Fruit fly (Drosophila melanogaster) whole organism, embryonic: ENCODE results near the gene CG17982.

Experiments
- Antp ChIP-seq: fragments of 200-800 bp; sonication (Bioruptor generic); optimal IDR thresholded peaks from 3 replicates; lab custom pipeline; 2016; ENCODE audit warnings: missing biosample characterization, missing genetic modification characterization
- CG10543 ChIP-seq: fragments of 200-800 bp; sonication (Bioruptor generic); optimal IDR thresholded peaks from 3 replicates; lab custom pipeline; 2017; ENCODE audit warnings: missing biosample characterization, mild to moderate bottlenecking, missing genetic modification characterization, moderate library complexity
- CG10959 ChIP-seq: fragments of 200-800 bp; sonication (Bioruptor generic); IDR thresholded peaks from 2 replicates; pipeline ENCODE4 v1.3.6; 2022; ENCODE audit warnings: missing biosample characterization, missing genetic modification characterization
- CG10979 ChIP-seq: fragments of 200-800 bp; sonication (Bioruptor generic); optimal IDR thresholded peaks from 2 replicates; lab custom pipeline; 2018; ENCODE audit warnings: missing biosample characterization, mild to moderate bottlenecking, missing genetic modification characterization, moderate library complexity
- CG13894 ChIP-seq: fragments of 200-800 bp; sonication (Bioruptor generic); optimal IDR thresholded peaks from 3 replicates; lab custom pipeline; 2018; ENCODE audit warnings: missing biosample characterization, mild to moderate bottlenecking, missing genetic modification characterization, moderate library complexity
- CG14965 ChIP-seq: fragments of 200-800 bp; sonication (Bioruptor generic); optimal IDR thresholded peaks from 2 replicates; lab custom pipeline; 2016; ENCODE audit warnings: missing biosample characterization, missing genetic modification characterization, borderline replicate concordance
- CG1603 ChIP-seq: fragments of 200-800 bp; sonication (Bioruptor generic); optimal IDR thresholded peaks from 2 replicates; lab custom pipeline; 2019; ENCODE audit warnings: missing biosample characterization, mild to moderate bottlenecking, missing genetic modification characterization, moderate library complexity
- CG16863 ChIP-seq: fragments of 200-800 bp; sonication (Bioruptor generic); optimal IDR thresholded peaks from 3 replicates; lab custom pipeline; 2016; ENCODE audit warnings: missing biosample characterization, missing genetic modification characterization
- CG18011 ChIP-seq: fragments of 200-800 bp; sonication (Bioruptor generic); optimal IDR thresholded peaks from 2 replicates; lab custom pipeline; 2017; ENCODE audit warnings: missing biosample characterization, missing genetic modification characterization, mild to moderate bottlenecking, moderate library complexity, missing genotype
- CG18476 ChIP-seq: fragments of 200-800 bp; sonication (Bioruptor generic); optimal IDR thresholded peaks from 2 replicates; lab custom pipeline; 2016; ENCODE audit warnings: missing biosample characterization, mild to moderate bottlenecking, missing genetic modification characterization
- CG18764 ChIP-seq: fragments of 200-800 bp; sonication (Bioruptor generic); optimal IDR thresholded peaks from 3 replicates; lab custom pipeline; 2016; ENCODE audit warnings: missing biosample characterization, missing genetic modification characterization
- CG31441 ChIP-seq: fragments of 200-800 bp; sonication (Bioruptor generic); IDR thresholded peaks from 2 replicates; pipeline ENCODE4 v1.3.6; 2022; ENCODE audit warnings: missing biosample characterization, missing genetic modification characterization
- CG32767 ChIP-seq: fragments of 200-800 bp; sonication (Bioruptor generic); IDR thresholded peaks from 2 replicates; pipeline ENCODE4 v1.3.6; 2022; ENCODE audit warnings: missing biosample characterization, missing genetic modification characterization
- CG3995 ChIP-seq: fragments of 200-800 bp; sonication (Bioruptor generic); optimal IDR thresholded peaks from 3 replicates; lab custom pipeline; 2016; ENCODE audit warnings: missing biosample characterization, missing genetic modification characterization
- CG4617 ChIP-seq: fragments of 200-800 bp; sonication (Bioruptor generic); optimal IDR thresholded peaks from 3 replicates; lab custom pipeline; 2016; ENCODE audit warnings: missing biosample characterization, missing genetic modification characterization, borderline replicate concordance
- CG5180 ChIP-seq: fragments of 200-800 bp; sonication (Bioruptor generic); optimal IDR thresholded peaks from 3 replicates; lab custom pipeline; 2017; ENCODE audit warnings: missing biosample characterization, missing genetic modification characterization, mild to moderate bottlenecking, moderate library complexity, missing genetic modification reagents
- CG7556 ChIP-seq: fragments of 200-800 bp; sonication (Bioruptor generic); optimal IDR thresholded peaks from 2 replicates; lab custom pipeline; 2017; ENCODE audit warnings: missing biosample characterization, mild to moderate bottlenecking, missing genetic modification characterization
- CG9609 ChIP-seq: fragments of 200-800 bp; sonication (Bioruptor generic); optimal IDR thresholded peaks from 3 replicates; lab custom pipeline; 2016; ENCODE audit warnings: missing biosample characterization, missing genetic modification characterization
- CG9817 ChIP-seq: fragments of 200-800 bp; sonication (Bioruptor generic); optimal IDR thresholded peaks from 2 replicates; lab custom pipeline; 2018; ENCODE audit warnings: missing biosample characterization, mild to moderate bottlenecking, missing genetic modification characterization, moderate library complexity
- E2f2 ChIP-seq: fragments of 200-800 bp; sonication (Bioruptor generic); IDR thresholded peaks from 2 replicates; pipeline ENCODE4 v1.3.6; 2022; ENCODE audit warnings: missing biosample characterization, missing genetic modification characterization
- Fer1 ChIP-seq: fragments of 200-800 bp; sonication (Bioruptor generic); optimal IDR thresholded peaks from 2 replicates; lab custom pipeline; 2017; ENCODE audit warnings: missing biosample characterization, mild to moderate bottlenecking, missing genetic modification characterization
- HHEX ChIP-seq: fragments of 200-800 bp; sonication (Bioruptor generic); optimal IDR thresholded peaks from 3 replicates; lab custom pipeline; 2017; ENCODE audit warnings: missing biosample characterization, mild to moderate bottlenecking, missing genetic modification characterization, missing genetic modification reagents
- HmgD ChIP-seq: fragments of 200-800 bp; sonication (Bioruptor generic); optimal IDR thresholded peaks from 3 replicates; lab custom pipeline; 2016; ENCODE audit warnings: missing biosample characterization, missing genetic modification characterization
- Hr78 ChIP-seq, 2 experiments: fragments of 200-800 bp in 1 of 2; fragments of >200 bp in 1 of 2; sonication (Bioruptor generic) in 1 of 2; optimal IDR thresholded peaks; 2 replicates each; lab custom pipeline; 2017 to 2019; ENCODE audit warnings: missing biosample characterization in 2 of 2, missing genetic modification characterization in 2 of 2, mild to moderate bottlenecking in 1 of 2, moderate library complexity in 1 of 2
- Jarid2 ChIP-seq: fragments of 200-800 bp; sonication (Bioruptor generic); optimal IDR thresholded peaks from 3 replicates; lab custom pipeline; 2017; ENCODE audit warnings: mild to moderate bottlenecking, missing biosample characterization, missing genetic modification reagents, missing genetic modification characterization
- MBD-R2 ChIP-seq: fragments of 200-800 bp; sonication (Bioruptor generic); IDR thresholded peaks from 2 replicates; pipeline ENCODE4 v1.3.6; 2022; ENCODE audit warnings: missing biosample characterization, missing genetic modification characterization
- Meics ChIP-seq: fragments of 200-800 bp; sonication (Bioruptor generic); optimal IDR thresholded peaks from 2 replicates; lab custom pipeline; 2017; ENCODE audit warnings: missing biosample characterization, mild to moderate bottlenecking, missing genetic modification characterization
- Mrtf ChIP-seq: fragments of 200-800 bp; sonication (Bioruptor generic); IDR thresholded peaks from 3 replicates; pipeline ENCODE4 v1.3.6; 2022; ENCODE audit warnings: missing biosample characterization, missing genetic modification characterization
- Nf-YA ChIP-seq: fragments of 200-800 bp; sonication (Bioruptor generic); IDR thresholded peaks from 2 replicates; pipeline ENCODE4 v1.3.6; 2022; ENCODE audit warnings: missing biosample characterization, missing genetic modification characterization
- NfI ChIP-seq: fragments of 200-800 bp; sonication (Bioruptor generic); optimal IDR thresholded peaks from 3 replicates; lab custom pipeline; 2018; ENCODE audit warnings: missing biosample characterization, mild to moderate bottlenecking, missing genetic modification characterization, moderate library complexity
- Rx ChIP-seq: fragments of 200-800 bp; sonication (Bioruptor generic); IDR thresholded peaks from 2 replicates; pipeline ENCODE4 v1.3.6; 2022; ENCODE audit warnings: missing biosample characterization, missing genetic modification characterization
- Six4 ChIP-seq: fragments of 200-800 bp; sonication (Bioruptor generic); optimal IDR thresholded peaks from 2 replicates; lab custom pipeline; 2016; ENCODE audit warnings: missing biosample characterization, missing genetic modification characterization
- YL-1 ChIP-seq: fragments of 200-800 bp; sonication (Bioruptor generic); optimal IDR thresholded peaks from 3 replicates; lab custom pipeline; 2017; ENCODE audit warnings: missing biosample characterization, mild to moderate bottlenecking, missing genetic modification characterization
- bcd ChIP-seq: fragments of 200-800 bp; sonication (Bioruptor generic); optimal IDR thresholded peaks from 2 replicates; lab custom pipeline; 2017; ENCODE audit warnings: missing biosample characterization, mild to moderate bottlenecking, missing genetic modification characterization
- danr ChIP-seq: fragments of 200-800 bp; sonication (Bioruptor generic); IDR thresholded peaks from 2 replicates; pipeline ENCODE4 v1.3.6; 2022; ENCODE audit warnings: missing biosample characterization, missing genetic modification characterization
- disco-r ChIP-seq: fragments of 200-800 bp; sonication (Bioruptor generic); optimal IDR thresholded peaks from 2 replicates; lab custom pipeline; 2016; ENCODE audit warnings: missing biosample characterization, missing genetic modification characterization
- esg ChIP-seq: fragments of 200-800 bp; sonication (Bioruptor generic); conservative IDR thresholded peaks from 2 replicates; pipeline ENCODE4 v1.3.6; 2022; ENCODE audit warnings: missing biosample characterization, missing genetic modification characterization
- fd64A ChIP-seq: fragments of 200-800 bp; sonication (Bioruptor generic); optimal IDR thresholded peaks from 3 replicates; lab custom pipeline; 2018; ENCODE audit warnings: missing biosample characterization, mild to moderate bottlenecking, missing genetic modification characterization
- grn ChIP-seq: fragments of 200-800 bp; sonication (Bioruptor generic); optimal IDR thresholded peaks from 3 replicates; lab custom pipeline; 2017; ENCODE audit warnings: missing biosample characterization, missing genetic modification characterization
- gro ChIP-seq: fragments of 200-800 bp; sonication (Bioruptor generic); optimal IDR thresholded peaks from 2 replicates; lab custom pipeline; 2016; ENCODE audit warnings: missing biosample characterization, missing genetic modification characterization
- gsb ChIP-seq: fragments of 200-800 bp; sonication (Bioruptor generic); IDR thresholded peaks from 2 replicates; pipeline ENCODE4 v1.3.6; 2022; ENCODE audit warnings: missing biosample characterization, missing genetic modification characterization
- insv ChIP-seq, 2 experiments: fragments of 200-800 bp; sonication (Bioruptor generic); optimal IDR thresholded peaks; 3 replicates each; lab custom pipeline; 2016 to 2018; ENCODE audit warnings: missing biosample characterization in 2 of 2, missing genetic modification characterization in 2 of 2
- lbe ChIP-seq: fragments of 200-800 bp; sonication (Bioruptor generic); optimal IDR thresholded peaks from 2 replicates; lab custom pipeline; 2016; ENCODE audit warnings: missing biosample characterization, mild to moderate bottlenecking, missing genetic modification characterization
- peb ChIP-seq: fragments of 200-800 bp; sonication (Bioruptor generic); IDR thresholded peaks from 2 replicates; pipeline ENCODE4 v1.3.6; 2022; ENCODE audit warnings: missing biosample characterization, missing genetic modification characterization
- run ChIP-seq: fragments of 200-800 bp; sonication (Bioruptor generic); optimal IDR thresholded peaks from 3 replicates; lab custom pipeline; 2018; ENCODE audit warnings: missing biosample characterization, mild to moderate bottlenecking, missing genetic modification characterization
- sens ChIP-seq: fragments of 200-800 bp; sonication (Bioruptor generic); peaks from one replicate; lab custom pipeline; 2016; ENCODE audit warnings: missing biosample characterization, missing genetic modification characterization
- slou ChIP-seq: fragments of 200-800 bp; sonication (Bioruptor generic); optimal IDR thresholded peaks from 3 replicates; lab custom pipeline; 2016; ENCODE audit warnings: missing biosample characterization, missing genetic modification characterization
- tap ChIP-seq: fragments of 200-800 bp; optimal IDR thresholded peaks from 3 replicates; lab custom pipeline; 2019; ENCODE audit warnings: missing biosample characterization, mild to moderate bottlenecking, missing genetic modification characterization, moderate library complexity
- trem ChIP-seq: fragments of 200-800 bp; optimal IDR thresholded peaks from 3 replicates; lab custom pipeline; 2019; ENCODE audit warnings: missing biosample characterization, mild to moderate bottlenecking, missing genetic modification characterization, moderate library complexity
- wdn ChIP-seq: fragments of 200-800 bp; sonication (Bioruptor generic); IDR thresholded peaks from 2 replicates; pipeline ENCODE4 v1.3.6; 2022; ENCODE audit warnings: missing biosample characterization, missing genetic modification characterization
- z ChIP-seq: fragments of 200-800 bp; sonication (Bioruptor generic); IDR thresholded peaks from 3 replicates; pipeline ENCODE4 v1.3.6; 2022; ENCODE audit warnings: missing biosample characterization, missing genetic modification characterization

The CG17982 gene

dm6 chrX:8152077-8152476, 8.4 kb upstream of the CG17982 start, which contains the start of gene Gbeta5 (continued):
- TF ChIP-seq CG32767 (GFP tag; lab: Robert Waterston, UW): peak; percentile 70; the same call in 1 of the 2 replicates
- TF ChIP-seq danr (GFP tag; lab: Robert Waterston, UW): no peak
- no peak for TF ChIP-seq CG7556
- peak in 1 of 2 experiments; percentile 83 for TF ChIP-seq insv (GFP tag; optimal IDR thresholded peaks at IDR 0.05; lab: Kevin White, UChicago)
- TF ChIP-seq CG13894 (tag; lab: Kevin White, UChicago): no peak
- no peak for TF ChIP-seq tap (tag; lab: Kevin White, UChicago)
- TF ChIP-seq esg (GFP tag; lab: Robert Waterston, UW): no peak
- TF ChIP-seq bcd (GFP tag; lab: Kevin White, UChicago): no peak
- TF ChIP-seq CG10959 (GFP tag; lab: Robert Waterston, UW): no peak
- no peak for TF ChIP-seq z (GFP tag; lab: Robert Waterston, UW)
- TF ChIP-seq Antp (GFP tag; lab: Kevin White, UChicago): no peak
- TF ChIP-seq NfI (GFP tag; lab: Kevin White, UChicago): no peak
- TF ChIP-seq E2f2 (GFP tag; lab: Robert Waterston, UW): no peak
- no peak for TF ChIP-seq grn (GFP tag; lab: Kevin White, UChicago)
- TF ChIP-seq CG10979 (tag; lab: Kevin White, UChicago): no peak
- TF ChIP-seq fd64A (GFP tag; lab: Kevin White, UChicago): no peak

dm6 chrX:8148556-8148955, 4.9 kb upstream of the CG17982 start, which contains the start of gene CG10959:
CG10959 (plus strand) TSS chrX:8148783.
- no peak for TF ChIP-seq run (tag; lab: Kevin White, UChicago)
- TF ChIP-seq CG4617 (GFP tag; lab: Kevin White, UChicago): peak; percentile 37
- no peak for TF ChIP-seq CG1603 (tag; lab: Kevin White, UChicago)
- no peak for TF ChIP-seq Fer1 (GFP tag; lab: Kevin White, UChicago)
- TF ChIP-seq Nf-YA (GFP tag; lab: Robert Waterston, UW): no peak
- TF ChIP-seq gro (GFP tag; lab: Kevin White, UChicago): no peak
- no peak for TF ChIP-seq disco-r (GFP tag; lab: Kevin White, UChicago)
- no peak for TF ChIP-seq CG31441 (GFP tag; lab: Robert Waterston, UW)
- TF ChIP-seq CG3995 (GFP tag; lab: Kevin White, UChicago): no peak
- TF ChIP-seq CG9817 (tag; lab: Kevin White, UChicago): no peak
- peak; percentile 61; the same call in 1 of the 2 replicates for TF ChIP-seq MBD-R2 (GFP tag; lab: Robert Waterston, UW)
- TF ChIP-seq wdn (GFP tag; lab: Robert Waterston, UW): no peak
- no peak for TF ChIP-seq HHEX
- no peak for TF ChIP-seq Meics (GFP tag; lab: Kevin White, UChicago)
- no peak for TF ChIP-seq CG9609 (GFP tag; lab: Kevin White, UChicago)
- TF ChIP-seq peb (GFP tag; lab: Robert Waterston, UW): no peak
- peak; percentile 23 for TF ChIP-seq CG18011 (GFP tag; lab: Kevin White, UChicago)
- no peak for TF ChIP-seq CG5180 (GFP tag; lab: Kevin White, UChicago)
- TF ChIP-seq CG18764 (GFP tag; lab: Kevin White, UChicago): no peak
- peak; percentile 70 for TF ChIP-seq E2f2 (GFP tag; lab: Robert Waterston, UW)
- TF ChIP-seq gsb (GFP tag; lab: Robert Waterston, UW): no peak
- no peak for TF ChIP-seq slou
- TF ChIP-seq Mrtf (GFP tag; lab: Robert Waterston, UW): no peak
- TF ChIP-seq CG16863 (GFP tag; lab: Kevin White, UChicago): no peak
- no peak for TF ChIP-seq Hr78 (GFP tag; optimal IDR thresholded peaks at IDR 0.05; lab: Kevin White, UChicago)
- no peak for TF ChIP-seq YL-1
- TF ChIP-seq Rx (GFP tag; lab: Robert Waterston, UW): no peak
- TF ChIP-seq trem (tag; lab: Kevin White, UChicago): peak; percentile 30
- TF ChIP-seq CG18476: no peak
- TF ChIP-seq Six4 (GFP tag; lab: Kevin White, UChicago): no peak
- TF ChIP-seq CG10543 (GFP tag; lab: Kevin White, UChicago): no peak
- TF ChIP-seq Jarid2: no peak
- no peak for TF ChIP-seq lbe
- no peak for TF ChIP-seq HmgD (GFP tag; lab: Kevin White, UChicago)
- TF ChIP-seq sens (GFP tag; lab: Kevin White, UChicago): peak; percentile 86
- TF ChIP-seq CG14965 (GFP tag; lab: Kevin White, UChicago): no peak
